Worm (Caenorhabditis elegans): ENCODE results near the gene nhr-6.

- TF ChIP-seq ceh-43 (GFP tag; optimal IDR thresholded peaks at IDR 0.05) (no peak), mls-2 (tag; optimal IDR thresholded peaks at IDR 0.05) (no peak), ceh-39 (tag; optimal IDR thresholded peaks at IDR 0.05) (no peak), nhr-76 (tag; optimal IDR thresholded peaks at IDR 0.05) (no peak), nhr-28 (tag; optimal IDR thresholded peaks at IDR 0.05) (no peak), nhr-12 (tag; optimal IDR thresholded peaks at IDR 0.05) (no peak), lsy-2 (tag; optimal IDR thresholded peaks at IDR 0.05) (no peak), nhr-237 (tag; optimal IDR thresholded peaks at IDR 0.05) (no peak), unc-62 (GFP tag; optimal IDR thresholded peaks at IDR 0.05) (no peak)
Observed at ce11 chrIII:3550364-3550763, 23.0 kb upstream of the nhr-6 start.

Measured in whole organism, mixed stage, embryonic.